Fruit fly (Drosophila melanogaster): Measurements from ENCODE around the gene Sr-CIV.

The Sr-CIV gene

dm6 chr2L:3478034-3478880, 45.6 kb downstream of the Sr-CIV start, which contains the start of gene Thor (continued):
- TF ChIP-seq odd (GFP tag; optimal IDR thresholded peaks at IDR 0.05) = peak; percentile 39
- TF ChIP-seq Hr39 (optimal IDR thresholded peaks at IDR 0.05) = no peak
- TF ChIP-seq gro (GFP tag; optimal IDR thresholded peaks at IDR 0.05) = peak; percentile 89
- TF ChIP-seq Nf-YA (GFP tag; IDR thresholded peaks at IDR 0.05) = peak; percentile 53; the same call in 1 of the 2 replicates
- no peak for TF ChIP-seq Ptx1 (GFP tag; IDR thresholded peaks at IDR 0.05)
- peak; percentile 47 for TF ChIP-seq Myb (GFP tag; optimal IDR thresholded peaks at IDR 0.05)
- TF ChIP-seq gsb-n (tag; optimal IDR thresholded peaks at IDR 0.05) = peak; percentile 31
- TF ChIP-seq Ssrp (tag; optimal IDR thresholded peaks at IDR 0.05) = no peak
- peak; percentile 78 for TF ChIP-seq Antp (GFP tag; optimal IDR thresholded peaks at IDR 0.05)
- TF ChIP-seq CG3065 (GFP tag; optimal IDR thresholded peaks at IDR 0.05) = no peak
- TF ChIP-seq fd3F (GFP tag; optimal IDR thresholded peaks at IDR 0.05) = no peak
- TF ChIP-seq Trl (optimal IDR thresholded peaks at IDR 0.05) = peak; percentile 98 to 99
- TF ChIP-seq Trl (GFP tag; optimal IDR thresholded peaks at IDR 0.05) = peak; percentile 89
- peak; percentile 57 for TF ChIP-seq crol (GFP tag; IDR thresholded peaks at IDR 0.05)
- peak; percentile 94 for TF ChIP-seq CG10543 (GFP tag; optimal IDR thresholded peaks at IDR 0.05)
- TF ChIP-seq CG9876 (GFP tag; optimal IDR thresholded peaks at IDR 0.05) = peak; percentile 72
- TF ChIP-seq eyg (GFP tag; optimal IDR thresholded peaks at IDR 0.05) = peak; percentile 72
- no peak for TF ChIP-seq Tbp (GFP tag; optimal IDR thresholded peaks at IDR 0.05)
- peak; percentile 61 for TF ChIP-seq CG17829 (tag; optimal IDR thresholded peaks at IDR 0.05)
- peak; percentile 31; the same call in 1 of the 2 replicates for TF ChIP-seq Poxn (GFP tag; IDR thresholded peaks at IDR 0.05)
- no peak for TF ChIP-seq CG16813 (GFP tag; IDR thresholded peaks at IDR 0.05; ENCODE audit: partially characterized antibody)
- TF ChIP-seq Hr78 (GFP tag; optimal IDR thresholded peaks at IDR 0.05) = peak in 1 of 2 experiments; percentile 6
- TF ChIP-seq lola (GFP tag; optimal IDR thresholded peaks at IDR 0.05) = no peak
- TF ChIP-seq CG7556 (GFP tag; optimal IDR thresholded peaks at IDR 0.05) = peak; percentile 59
- TF ChIP-seq CG3281 (GFP tag; optimal IDR thresholded peaks at IDR 0.05) = peak; percentile 67
- peak; percentile 5 for TF ChIP-seq Dip3 (GFP tag; optimal IDR thresholded peaks at IDR 0.05)
- peak; percentile 97 for TF ChIP-seq Jarid2 (GFP tag; optimal IDR thresholded peaks at IDR 0.05)
- TF ChIP-seq twi (tag; optimal IDR thresholded peaks at IDR 0.05) = peak; percentile 0
- no peak for TF ChIP-seq Dref (GFP tag; IDR thresholded peaks at IDR 0.05)
- TF ChIP-seq CG7928 (GFP tag; optimal IDR thresholded peaks at IDR 0.05) = no peak
- peak; percentile 35 for TF ChIP-seq luna (GFP tag; optimal IDR thresholded peaks at IDR 0.05)
- TF ChIP-seq jumu (GFP tag; optimal IDR thresholded peaks at IDR 0.05) = peak; percentile 62
- peak; percentile 66; the same call in 1 of the 2 replicates for TF ChIP-seq HLH3B (GFP tag; IDR thresholded peaks at IDR 0.05)
- peak; percentile 20 for TF ChIP-seq salm (tag; optimal IDR thresholded peaks at IDR 0.05)
- TF ChIP-seq Neu2 (GFP tag; optimal IDR thresholded peaks at IDR 0.05; ENCODE audit: borderline replicate concordance) = no peak
- peak; percentile 81 for TF ChIP-seq repo (GFP tag; optimal IDR thresholded peaks at IDR 0.05)
- no peak for TF ChIP-seq CoRest (tag; optimal IDR thresholded peaks at IDR 0.05)
- peak; percentile 89 for TF ChIP-seq yki (optimal IDR thresholded peaks at IDR 0.05)
- no peak for TF ChIP-seq usp (GFP tag; optimal IDR thresholded peaks at IDR 0.05)
- peak; percentile 79 for TF ChIP-seq CG4360 (GFP tag; IDR thresholded peaks at IDR 0.05)
- no peak for TF ChIP-seq Elba2 (GFP tag; optimal IDR thresholded peaks at IDR 0.05)
- peak; percentile 83 for TF ChIP-seq sqz (GFP tag; optimal IDR thresholded peaks at IDR 0.05)
- peak; percentile 6 for TF ChIP-seq CG10147 (GFP tag; optimal IDR thresholded peaks at IDR 0.05)
- peak; percentile 68 for TF ChIP-seq CG3407 (GFP tag; optimal IDR thresholded peaks at IDR 0.05)
- peak; percentile 70 for TF ChIP-seq Meics (GFP tag; optimal IDR thresholded peaks at IDR 0.05)
- TF ChIP-seq Mes4 (GFP tag; optimal IDR thresholded peaks at IDR 0.05) = peak; percentile 52
- no peak for TF ChIP-seq CG1832 (GFP tag; optimal IDR thresholded peaks at IDR 0.05)
- peak; percentile 6 for TF ChIP-seq NK7.1 (GFP tag; optimal IDR thresholded peaks at IDR 0.05)
- TF ChIP-seq ind (GFP tag; optimal IDR thresholded peaks at IDR 0.05) = no peak
- TF ChIP-seq CG13775 (GFP tag; optimal IDR thresholded peaks at IDR 0.05) = peak; percentile 46

All from whole organism, embryonic.